Worm (Caenorhabditis elegans) whole organism, L3 larva: ENCODE measurements around the gene snt-7.

Source experiments
- R02D3.7 ChIP-seq: fragments of 150-350 bp; optimal IDR thresholded peaks from 2 replicates; lab custom pipeline; 2014; ENCODE audit warnings: missing biosample characterization, missing genetic modification characterization
- ZK546.5 ChIP-seq: sonication (generic microtip); optimal IDR thresholded peaks from 2 replicates; lab custom pipeline; 2017; ENCODE audit warnings: missing biosample characterization, missing genetic modification characterization
- aly-2 ChIP-seq: fragments of 150-350 bp; optimal IDR thresholded peaks from 2 replicates; lab custom pipeline; 2014; ENCODE audit warnings: missing biosample characterization, missing genetic modification characterization
- ceh-16 ChIP-seq: sonication (generic microtip); optimal IDR thresholded peaks from 2 replicates; lab custom pipeline; 2017; ENCODE audit warnings: missing biosample characterization, missing genetic modification characterization
- ceh-28 ChIP-seq: fragments of 150-350 bp; optimal IDR thresholded peaks from 2 replicates; lab custom pipeline; 2014; ENCODE audit warnings: missing biosample characterization, missing genetic modification reagents, missing genetic modification characterization
- ceh-82 ChIP-seq: fragments of 150-350 bp; optimal IDR thresholded peaks from 2 replicates; lab custom pipeline; 2014; ENCODE audit warnings: missing biosample characterization, missing genetic modification characterization
- ceh-9 ChIP-seq: sonication (generic microtip); optimal IDR thresholded peaks from 2 replicates; lab custom pipeline; 2018; ENCODE audit warnings: missing biosample characterization, missing genetic modification characterization
- egl-27 ChIP-seq: sonication (generic microtip); optimal IDR thresholded peaks from 4 replicates; lab custom pipeline; 2017; ENCODE audit warnings: missing biosample characterization, missing genetic modification reagents, missing genetic modification characterization
- egl-5 ChIP-seq: fragments of 150-350 bp; optimal IDR thresholded peaks from 2 replicates; lab custom pipeline; 2017; ENCODE audit warnings: missing biosample characterization, missing genetic modification reagents, missing genetic modification characterization, inconsistent platforms
- elt-1 ChIP-seq: fragments of 150-350 bp; optimal IDR thresholded peaks from 2 replicates; lab custom pipeline; 2014; ENCODE audit warnings: missing biosample characterization, missing genetic modification characterization
- elt-2 ChIP-seq: sonication (generic microtip); optimal IDR thresholded peaks from 2 replicates; lab custom pipeline; 2016; ENCODE audit warnings: missing genetic modification reagents, mild to moderate bottlenecking, missing genetic modification characterization, missing compliant biosample characterization
- elt-3 ChIP-seq, 3 experiments: fragments of 150-350 bp in 1 of 3; sonication (generic microtip) in 2 of 3; optimal IDR thresholded peaks; 2 replicates in 2 of 3; 4 replicates in 1 of 3; lab custom pipeline; 2014 to 2017; ENCODE audit warnings: missing biosample characterization in 3 of 3, missing genetic modification characterization in 3 of 3
- fkh-10 ChIP-seq: sonication (generic microtip); optimal IDR thresholded peaks from 2 replicates; lab custom pipeline; 2017; ENCODE audit warnings: missing biosample characterization, missing genetic modification reagents, missing genetic modification characterization
- fos-1 ChIP-seq: fragments of 150-350 bp; optimal IDR thresholded peaks from 2 replicates; lab custom pipeline; 2014; ENCODE audit warnings: missing biosample characterization, missing genetic modification characterization
- hmg-11 ChIP-seq: sonication (generic microtip); optimal IDR thresholded peaks from 2 replicates; lab custom pipeline; 2016; ENCODE audit warnings: missing genetic modification characterization, missing compliant biosample characterization
- jun-1 ChIP-seq: fragments of 150-350 bp; optimal IDR thresholded peaks from 2 replicates; lab custom pipeline; 2014; ENCODE audit warnings: missing biosample characterization, missing genetic modification reagents, missing genetic modification characterization
- lin-15B ChIP-seq: fragments of 150-350 bp; optimal IDR thresholded peaks from 2 replicates; lab custom pipeline; 2014; ENCODE audit warnings: missing biosample characterization, missing genetic modification characterization
- lin-39 ChIP-seq: fragments of 150-350 bp; optimal IDR thresholded peaks from 2 replicates; lab custom pipeline; 2018; ENCODE audit warnings: missing biosample characterization, missing genetic modification reagents, missing genetic modification characterization
- lsy-12 ChIP-seq: sonication (generic microtip); optimal IDR thresholded peaks from 2 replicates; lab custom pipeline; 2016; ENCODE audit warnings: mild to moderate bottlenecking, missing genetic modification characterization, missing compliant biosample characterization
- mdl-1 ChIP-seq: fragments of 150-350 bp; optimal IDR thresholded peaks from 2 replicates; lab custom pipeline; 2014; ENCODE audit warnings: missing biosample characterization, missing genetic modification characterization
- mml-1 ChIP-seq: fragments of 150-350 bp; sonication (generic microtip); optimal IDR thresholded peaks from 3 replicates; lab custom pipeline; 2014; ENCODE audit warnings: missing biosample characterization, missing genetic modification characterization
- nfya-1 ChIP-seq: sonication (generic microtip); optimal IDR thresholded peaks from 2 replicates; lab custom pipeline; 2017; ENCODE audit warnings: missing genetic modification characterization, mild to moderate bottlenecking, missing compliant biosample characterization, antibody characterized with exemption, moderate library complexity; ENCODE audit not compliant: insufficient read depth
- nhr-11 ChIP-seq: fragments of 150-350 bp; optimal IDR thresholded peaks from 2 replicates; lab custom pipeline; 2014; ENCODE audit warnings: missing biosample characterization, missing genetic modification characterization
- nhr-12 ChIP-seq: fragments of 150-350 bp; optimal IDR thresholded peaks from 2 replicates; lab custom pipeline; 2014; ENCODE audit warnings: missing biosample characterization, missing genetic modification characterization
- nhr-23 ChIP-seq: fragments of 150-350 bp; optimal IDR thresholded peaks from 2 replicates; lab custom pipeline; 2014; ENCODE audit warnings: missing biosample characterization, missing genetic modification reagents, missing genetic modification characterization
- nhr-237 ChIP-seq: fragments of 150-350 bp; optimal IDR thresholded peaks from 2 replicates; lab custom pipeline; 2014; ENCODE audit warnings: missing biosample characterization, missing genetic modification characterization
- nhr-25 ChIP-seq: sonication (generic microtip); optimal IDR thresholded peaks from 2 replicates; lab custom pipeline; 2017; ENCODE audit warnings: missing biosample characterization, missing genetic modification characterization
- nhr-28 ChIP-seq: fragments of 150-350 bp; optimal IDR thresholded peaks from 2 replicates; lab custom pipeline; 2014; ENCODE audit warnings: missing biosample characterization, missing genetic modification characterization
- nhr-43 ChIP-seq: sonication (generic microtip); optimal IDR thresholded peaks from 2 replicates; lab custom pipeline; 2016; ENCODE audit warnings: mild to moderate bottlenecking, missing genetic modification characterization, missing compliant biosample characterization; ENCODE audit not compliant: poor library complexity, severe bottlenecking
- nhr-67 ChIP-seq: fragments of 150-350 bp; optimal IDR thresholded peaks from 2 replicates; lab custom pipeline; 2014; ENCODE audit warnings: missing biosample characterization, missing genetic modification characterization
- nhr-76 ChIP-seq: fragments of 150-350 bp; sonication (generic microtip); optimal IDR thresholded peaks from 5 replicates; lab custom pipeline; 2014; ENCODE audit warnings: missing biosample characterization, missing genetic modification characterization
- nhr-77 ChIP-seq: fragments of 150-350 bp; optimal IDR thresholded peaks from 2 replicates; lab custom pipeline; 2014; ENCODE audit warnings: missing biosample characterization, missing genetic modification characterization
- pha-4 ChIP-seq: fragments of 150-350 bp; optimal IDR thresholded peaks from 2 replicates; lab custom pipeline; 2014; ENCODE audit warnings: missing biosample characterization, missing genetic modification reagents, missing genetic modification characterization
- pqm-1 ChIP-seq: fragments of 150-350 bp; optimal IDR thresholded peaks from 2 replicates; lab custom pipeline; 2017; ENCODE audit warnings: missing biosample characterization, missing genetic modification characterization, inconsistent platforms
- sea-2 ChIP-seq: fragments of 150-350 bp; sonication (generic microtip); optimal IDR thresholded peaks from 4 replicates; lab custom pipeline; 2014; ENCODE audit warnings: missing biosample characterization, missing genetic modification reagents, missing genetic modification characterization
- skn-1 ChIP-seq: fragments of 150-350 bp; optimal IDR thresholded peaks from 2 replicates; lab custom pipeline; 2014; ENCODE audit warnings: missing biosample characterization, missing genetic modification characterization
- snpc-4 ChIP-seq: fragments of 150-350 bp; optimal IDR thresholded peaks from 2 replicates; lab custom pipeline; 2014; ENCODE audit warnings: missing biosample characterization, missing genetic modification characterization
- tbx-2 ChIP-seq: sonication (generic microtip); optimal IDR thresholded peaks from 2 replicates; lab custom pipeline; 2016; ENCODE audit warnings: mild to moderate bottlenecking, missing genetic modification characterization, missing compliant biosample characterization
- unc-39 ChIP-seq: sonication (generic microtip); optimal IDR thresholded peaks from 4 replicates; lab custom pipeline; 2017; ENCODE audit warnings: missing biosample characterization, missing genetic modification characterization
- unc-62 ChIP-seq: fragments of 150-350 bp; sonication (generic microtip); optimal IDR thresholded peaks from 4 replicates; lab custom pipeline; 2014; ENCODE audit warnings: missing biosample characterization, missing genetic modification reagents, missing genetic modification characterization
- zag-1 ChIP-seq: fragments of 150-350 bp; optimal IDR thresholded peaks from 2 replicates; lab custom pipeline; 2014; ENCODE audit warnings: missing biosample characterization, missing genetic modification characterization
- ztf-4 ChIP-seq: fragments of 150-350 bp; optimal IDR thresholded peaks from 2 replicates; lab custom pipeline; 2014; ENCODE audit warnings: missing biosample characterization, missing genetic modification characterization

snt-7 gene

ce11 chrX:15176431-15176911 lies 22.5 kb downstream of the snt-7 start, which contains the start of gene col-41:
TSS of gene col-41 (minus strand) at chrX:15176481.
- TF ChIP-seq tbx-2 (tag; lab: Kevin White, UChicago) (no peak), lin-39 (tag; lab: Kevin White, UChicago) (no peak), nhr-23 (tag; lab: Kevin White, UChicago) (peak; percentile 56), elt-2 (tag; lab: Kevin White, UChicago) (no peak), elt-1 (tag; lab: Kevin White, UChicago) (no peak), sea-2 (GFP tag; lab: Kevin White, UChicago) (no peak), nfya-1 (tag; lab: Kevin White, UChicago) (no peak), ZK546.5 (no peak), ceh-28 (tag; lab: Kevin White, UChicago) (no peak), nhr-11 (tag; lab: Kevin White, UChicago) (no peak), R02D3.7 (no peak), unc-39 (tag; lab: Kevin White, UChicago) (no peak), lsy-12 (tag; lab: Kevin White, UChicago) (no peak), nhr-25 (tag; lab: Kevin White, UChicago) (peak; percentile 32), mdl-1 (tag; lab: Kevin White, UChicago) (no peak), nhr-43 (tag; lab: Kevin White, UChicago) (peak; percentile 27), nhr-237 (tag; lab: Kevin White, UChicago) (no peak), nhr-12 (no peak), ceh-82 (no peak)
- TF ChIP-seq, all 47 proteins: peak for 3

DNA sequence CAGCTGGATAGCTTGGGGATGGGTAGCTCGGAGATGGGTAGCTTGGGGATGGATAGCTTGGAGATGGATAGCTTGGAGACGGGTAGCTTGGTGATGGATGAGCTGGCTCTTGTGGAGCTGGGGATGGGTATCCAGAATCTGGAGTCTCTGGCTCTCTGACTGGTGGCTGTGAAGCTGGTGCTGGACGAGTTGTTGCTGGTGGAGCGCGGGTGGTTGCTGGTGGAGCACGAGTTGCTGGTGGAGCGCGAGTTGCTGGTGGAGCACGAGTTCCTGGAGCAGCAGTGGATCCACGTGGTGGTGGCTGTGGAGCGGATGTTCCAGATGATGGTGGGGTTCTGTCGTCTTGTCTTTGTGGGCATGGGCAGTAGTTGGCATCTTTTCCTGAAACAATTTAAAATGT lies 23.7 kb downstream of the snt-7 start:
- TF ChIP-seq pha-4 (tag; lab: Kevin White, UChicago), result no peak
- TF ChIP-seq nhr-67, result no peak
- TF ChIP-seq nhr-23 (tag; lab: Kevin White, UChicago), result no peak
- no peak for TF ChIP-seq egl-5 (tag; lab: Kevin White, UChicago)
- no peak for TF ChIP-seq nhr-77 (tag; lab: Kevin White, UChicago)
- no peak for TF ChIP-seq egl-27 (tag; lab: Kevin White, UChicago)
- no peak for TF ChIP-seq aly-2
- TF ChIP-seq hmg-11 (tag; lab: Kevin White, UChicago), result no peak
- no peak for TF ChIP-seq pqm-1 (tag; lab: Kevin White, UChicago)
- no peak for TF ChIP-seq elt-1 (tag; lab: Kevin White, UChicago)
- TF ChIP-seq unc-62 (GFP tag; lab: Kevin White, UChicago), result no peak
- TF ChIP-seq nhr-12, result no peak
- no peak for TF ChIP-seq ceh-28 (tag; lab: Kevin White, UChicago)
- TF ChIP-seq snpc-4 (tag; lab: Kevin White, UChicago), result no peak
- TF ChIP-seq lin-15B (tag; lab: Kevin White, UChicago), result no peak
- TF ChIP-seq, all 47 proteins: peak for 0

DNA sequence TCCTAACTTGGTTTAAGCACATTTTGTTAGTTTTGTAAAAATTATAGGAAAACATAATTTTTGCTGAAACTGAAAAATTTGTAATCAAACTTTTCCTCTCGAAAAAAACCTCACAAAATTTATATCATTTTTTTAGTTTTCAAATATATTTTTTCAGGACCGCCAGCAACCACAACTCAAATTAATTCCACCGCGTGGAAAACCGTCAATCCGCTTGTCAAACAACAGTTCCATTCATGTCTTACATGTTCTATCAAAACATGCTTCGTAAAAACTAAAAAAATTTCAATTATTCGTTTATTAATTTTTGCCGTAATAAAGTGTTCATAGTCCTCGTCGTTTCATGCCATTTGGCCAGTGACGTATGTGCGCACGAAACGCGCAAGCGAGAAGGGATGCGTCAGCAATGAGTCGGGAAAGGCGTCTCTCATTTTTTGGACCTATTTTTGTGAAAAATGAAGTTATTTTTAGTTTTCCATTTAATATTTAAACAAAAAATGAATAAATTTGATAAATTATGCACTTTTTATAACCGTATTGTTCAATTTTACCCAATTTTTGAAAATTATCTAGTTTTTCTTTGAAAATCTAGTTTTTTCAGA lies 25.5 kb downstream of the snt-7 start, which contains the start of gene ucr-2.2:
Gene ucr-2.2 (plus strand): TSS at position 602 of the 602 bp plus-strand sequence.
- TF ChIP-seq skn-1 (tag; lab: Kevin White, UChicago) (peak; percentile 27), nhr-76 (tag; lab: Kevin White, UChicago) (peak; percentile 18), R02D3.7 (no peak), nhr-25 (tag; lab: Kevin White, UChicago) (peak; percentile 78), mml-1 (tag; lab: Kevin White, UChicago) (no peak), hmg-11 (tag; lab: Kevin White, UChicago) (peak; percentile 88), egl-5 (tag; lab: Kevin White, UChicago) (no peak), tbx-2 (tag; lab: Kevin White, UChicago) (peak; percentile 81), ztf-4 (tag; lab: Kevin White, UChicago) (no peak), lin-39 (tag; lab: Kevin White, UChicago) (peak; percentile 61), ceh-28 (tag; lab: Kevin White, UChicago) (peak; percentile 27), fos-1 (peak; percentile 59), snpc-4 (tag; lab: Kevin White, UChicago) (peak; percentile 89), nhr-23 (tag; lab: Kevin White, UChicago) (peak; percentile 87), nhr-43 (tag; lab: Kevin White, UChicago) (peak; percentile 86), lsy-12 (tag; lab: Kevin White, UChicago) (peak; percentile 73), sea-2 (GFP tag; lab: Kevin White, UChicago) (no peak), fkh-10 (peak; percentile 21), nhr-11 (tag; lab: Kevin White, UChicago) (no peak), jun-1 (tag; lab: Kevin White, UChicago) (peak; percentile 60), zag-1 (tag; lab: Kevin White, UChicago) (no peak), lin-15B (tag; lab: Kevin White, UChicago) (peak; percentile 58), nfya-1 (tag; lab: Kevin White, UChicago) (peak; percentile 70), elt-2 (tag; lab: Kevin White, UChicago) (peak; percentile 69), ceh-16 (no peak), pqm-1 (tag; lab: Kevin White, UChicago) (peak; percentile 29), nhr-28 (tag; lab: Kevin White, UChicago) (no peak), pha-4 (tag; lab: Kevin White, UChicago) (peak; percentile 93), ceh-9 (no peak), unc-62 (GFP tag; lab: Kevin White, UChicago) (no peak), elt-3 (tag; optimal IDR thresholded peaks at IDR 0.05; lab: Kevin White, UChicago) (no peak)
